Fruit fly (Drosophila melanogaster): ENCODE data around the gene eya.

DNA sequence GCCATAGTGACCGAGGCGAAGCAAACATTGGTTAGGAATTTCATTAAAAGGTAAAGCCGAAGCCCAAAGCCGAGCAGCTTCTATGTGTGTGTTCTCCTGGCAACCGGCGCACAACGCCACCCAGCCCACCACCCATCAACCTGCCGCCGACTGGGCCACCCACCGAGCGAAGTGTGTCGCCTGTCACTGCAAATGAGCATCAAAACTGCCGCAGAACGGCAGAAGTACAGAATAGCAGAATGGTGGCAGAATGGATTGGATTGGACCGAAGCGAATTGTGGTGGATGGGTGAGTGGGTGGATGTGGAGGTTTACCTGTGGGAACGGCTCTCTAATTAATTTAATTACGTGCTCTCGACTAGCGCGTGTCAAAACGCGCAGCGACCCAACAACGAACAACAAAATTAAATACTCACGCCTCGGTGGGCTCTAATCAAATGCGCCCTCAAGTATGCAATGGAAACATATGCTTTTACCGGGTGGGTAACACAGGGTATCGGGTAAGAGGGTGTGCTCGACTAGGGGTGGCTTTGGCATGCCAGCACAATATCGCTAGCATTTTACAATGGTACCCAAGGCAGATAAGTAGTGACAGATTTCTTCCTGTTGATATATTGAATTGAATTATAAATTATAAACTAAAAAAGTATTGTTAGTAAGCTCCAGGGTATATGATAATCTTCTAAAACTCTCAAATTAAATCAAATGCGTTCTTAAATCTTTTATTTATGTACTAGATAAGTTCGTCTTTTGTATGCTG lies 7.0 kb downstream of the eya start:
- TF ChIP-seq CG1621 (tag; optimal IDR thresholded peaks at IDR 0.05) (no peak), CG6792 (GFP tag; optimal IDR thresholded peaks at IDR 0.05) (no peak), CG34406 (GFP tag; optimal IDR thresholded peaks at IDR 0.05) (no peak)

All from whole organism, prepupa.